Fruit fly (Drosophila melanogaster) whole organism, prepupa: ENCODE data around the gene CG9992.

Experiments
- CG10631 ChIP-seq: fragments of 200-800 bp; sonication (Bioruptor generic); optimal IDR thresholded peaks from 2 replicates; lab custom pipeline; 2016; ENCODE audit warnings: missing biosample characterization, missing genetic modification characterization
- CG10669 ChIP-seq: fragments of 200-800 bp; sonication (Bioruptor generic); optimal IDR thresholded peaks from 3 replicates; lab custom pipeline; 2018; ENCODE audit warnings: missing biosample characterization, mild to moderate bottlenecking, missing genetic modification characterization, moderate library complexity
- CG11294 ChIP-seq: fragments of 200-800 bp; sonication (Bioruptor generic); IDR thresholded peaks from 2 replicates; pipeline ENCODE4 v1.3.6; 2022; ENCODE audit warnings: missing biosample characterization, missing genetic modification characterization
- CG11902 ChIP-seq: fragments of 200-800 bp; sonication (Bioruptor generic); optimal IDR thresholded peaks from 3 replicates; lab custom pipeline; 2016; ENCODE audit warnings: missing biosample characterization, missing genetic modification characterization
- CG15336 ChIP-seq: fragments of 200-800 bp; sonication (Bioruptor generic); IDR thresholded peaks from 2 replicates; pipeline ENCODE4 v1.3.6; 2022; ENCODE audit warnings: missing biosample characterization, missing genetic modification characterization
- CG16779 ChIP-seq: fragments of 200-800 bp; sonication (Bioruptor generic); optimal IDR thresholded peaks from 3 replicates; lab custom pipeline; 2017; ENCODE audit warnings: missing biosample characterization, mild to moderate bottlenecking, missing genetic modification characterization
- CG3032 ChIP-seq: fragments of 200-800 bp; optimal IDR thresholded peaks from 2 replicates; lab custom pipeline; 2019; ENCODE audit warnings: missing biosample characterization, mild to moderate bottlenecking, missing genetic modification characterization, moderate library complexity
- CG31627 ChIP-seq: fragments of 200-800 bp; sonication (Bioruptor generic); optimal IDR thresholded peaks from 3 replicates; lab custom pipeline; 2016; ENCODE audit warnings: missing biosample characterization, missing genetic modification characterization
- CG32006 ChIP-seq: fragments of 200-800 bp; sonication (Bioruptor generic); optimal IDR thresholded peaks from 3 replicates; lab custom pipeline; 2017; ENCODE audit warnings: missing biosample characterization, mild to moderate bottlenecking, missing genetic modification characterization
- CG34406 ChIP-seq: fragments of 200-800 bp; sonication (Bioruptor generic); optimal IDR thresholded peaks from 3 replicates; lab custom pipeline; 2016; ENCODE audit warnings: missing biosample characterization, missing genetic modification characterization
- CG3919 ChIP-seq: fragments of 200-800 bp; sonication (Bioruptor generic); optimal IDR thresholded peaks from 3 replicates; lab custom pipeline; 2016; ENCODE audit warnings: missing biosample characterization, missing genetic modification characterization
- CG6163 ChIP-seq: fragments of 200-800 bp; sonication (Bioruptor generic); IDR thresholded peaks from 3 replicates; pipeline ENCODE4 v1.3.6; 2022; ENCODE audit warnings: missing biosample characterization, missing genetic modification characterization
- CG6276 ChIP-seq: fragments of 200-800 bp; sonication (Bioruptor generic); optimal IDR thresholded peaks from 2 replicates; lab custom pipeline; 2017; ENCODE audit warnings: missing biosample characterization, mild to moderate bottlenecking, missing genetic modification characterization
- CG6792 ChIP-seq: fragments of 200-800 bp; sonication (Bioruptor generic); optimal IDR thresholded peaks from 3 replicates; lab custom pipeline; 2016; ENCODE audit warnings: missing biosample characterization, missing genetic modification characterization
- CG6808 ChIP-seq: fragments of 200-800 bp; sonication (Bioruptor generic); optimal IDR thresholded peaks from 3 replicates; lab custom pipeline; 2017; ENCODE audit warnings: missing biosample characterization, missing genetic modification characterization, mild to moderate bottlenecking, moderate library complexity, missing genetic modification reagents
- CG6854 ChIP-seq: fragments of 200-800 bp; sonication (Bioruptor generic); optimal IDR thresholded peaks from 2 replicates; lab custom pipeline; 2017; ENCODE audit warnings: missing biosample characterization, mild to moderate bottlenecking, missing genetic modification characterization
- CG7368 ChIP-seq: fragments of 200-800 bp; sonication (Bioruptor generic); optimal IDR thresholded peaks from 3 replicates; lab custom pipeline; 2016; ENCODE audit warnings: missing biosample characterization, missing genetic modification characterization
- CG8119 ChIP-seq: fragments of 200-800 bp; sonication (Bioruptor generic); IDR thresholded peaks from 3 replicates; pipeline ENCODE4 v1.3.6; 2022; ENCODE audit warnings: missing biosample characterization, missing genetic modification characterization
- CG8319 ChIP-seq: fragments of 200-800 bp; sonication (Bioruptor generic); optimal IDR thresholded peaks from 3 replicates; lab custom pipeline; 2016; ENCODE audit warnings: missing biosample characterization, missing genetic modification characterization
- CG9139 ChIP-seq: fragments of 200-800 bp; sonication (Bioruptor generic); optimal IDR thresholded peaks from 3 replicates; lab custom pipeline; 2017; ENCODE audit warnings: missing biosample characterization, mild to moderate bottlenecking, missing genetic modification characterization
- Eip75B ChIP-seq: fragments of 200-800 bp; sonication (Bioruptor generic); optimal IDR thresholded peaks from 3 replicates; lab custom pipeline; 2016; ENCODE audit warnings: missing biosample characterization, missing genetic modification characterization
- Eip78C ChIP-seq: fragments of 200-800 bp; sonication (Bioruptor generic); peaks from one replicate; lab custom pipeline; 2016; ENCODE audit warnings: missing biosample characterization, missing genetic modification characterization
- Eip93F ChIP-seq: fragments of 200-800 bp; sonication (Bioruptor generic); optimal IDR thresholded peaks from 2 replicates; lab custom pipeline; 2016; ENCODE audit warnings: missing biosample characterization, mild to moderate bottlenecking, missing genetic modification characterization
- Hr38 ChIP-seq: sonication (Bioruptor generic); optimal IDR thresholded peaks from 2 replicates; lab custom pipeline; 2016; ENCODE audit warnings: missing biosample characterization, missing genetic modification characterization
- Hr39 ChIP-seq: fragments of 200-800 bp; sonication (Bioruptor generic); optimal IDR thresholded peaks from 2 replicates; lab custom pipeline; 2016; ENCODE audit warnings: missing biosample characterization, missing genetic modification characterization
- Hr4 ChIP-seq: fragments of 200-800 bp; sonication (Bioruptor generic); optimal IDR thresholded peaks from 3 replicates; lab custom pipeline; 2016; ENCODE audit warnings: missing biosample characterization, missing genetic modification characterization
- OdsH ChIP-seq: fragments of 200-800 bp; sonication (Bioruptor generic); optimal IDR thresholded peaks from 3 replicates; lab custom pipeline; 2016; ENCODE audit warnings: missing biosample characterization, missing genetic modification characterization
- Sox15 ChIP-seq: fragments of 200-800 bp; sonication (Bioruptor generic); optimal IDR thresholded peaks from 3 replicates; lab custom pipeline; 2016; ENCODE audit warnings: missing biosample characterization, missing genetic modification characterization
- achi ChIP-seq: fragments of 200-800 bp; sonication (Bioruptor generic); optimal IDR thresholded peaks from 3 replicates; lab custom pipeline; 2016; ENCODE audit warnings: missing biosample characterization, missing genetic modification characterization
- acj6 ChIP-seq: fragments of 200-800 bp; sonication (Bioruptor generic); optimal IDR thresholded peaks from 3 replicates; lab custom pipeline; 2016; ENCODE audit warnings: missing biosample characterization, missing genetic modification characterization
- dsx ChIP-seq: fragments of 200-800 bp; optimal IDR thresholded peaks from 3 replicates; lab custom pipeline; 2019; ENCODE audit warnings: missing biosample characterization, mild to moderate bottlenecking, missing genetic modification characterization, moderate library complexity; ENCODE audit not compliant: poor library complexity, severe bottlenecking
- eg ChIP-seq: fragments of 200-800 bp; sonication (Bioruptor generic); IDR thresholded peaks from 3 replicates; pipeline ENCODE4 v1.3.6; 2022; ENCODE audit warnings: missing biosample characterization, missing genetic modification characterization
- esn ChIP-seq: fragments of 200-800 bp; sonication (Bioruptor generic); optimal IDR thresholded peaks from 2 replicates; lab custom pipeline; 2016; ENCODE audit warnings: missing biosample characterization, mild to moderate bottlenecking, missing genetic modification characterization, moderate library complexity
- fd59A ChIP-seq: fragments of 200-800 bp; sonication (Bioruptor generic); optimal IDR thresholded peaks from 2 replicates; lab custom pipeline; 2017; ENCODE audit warnings: missing biosample characterization, mild to moderate bottlenecking, missing genetic modification characterization, missing genetic modification reagents
- fd85E ChIP-seq: fragments of 200-800 bp; sonication (Bioruptor generic); optimal IDR thresholded peaks from 3 replicates; lab custom pipeline; 2016; ENCODE audit warnings: missing biosample characterization, missing genetic modification characterization
- fkh ChIP-seq: fragments of 200-800 bp; sonication (Bioruptor generic); optimal IDR thresholded peaks from 3 replicates; lab custom pipeline; 2017; ENCODE audit warnings: missing biosample characterization, mild to moderate bottlenecking, missing genetic modification characterization, moderate library complexity
- lz ChIP-seq: fragments of 200-800 bp; sonication (Bioruptor generic); optimal IDR thresholded peaks from 3 replicates; lab custom pipeline; 2016; ENCODE audit warnings: missing biosample characterization, missing genetic modification characterization
- net ChIP-seq: fragments of 200-800 bp; sonication (Bioruptor generic); optimal IDR thresholded peaks from 3 replicates; lab custom pipeline; 2016; ENCODE audit warnings: missing biosample characterization, missing genetic modification characterization
- salr ChIP-seq, 2 experiments: fragments of 200-800 bp; sonication (Bioruptor generic); optimal IDR thresholded peaks; 3 replicates each; lab custom pipeline; 2016 to 2018; ENCODE audit warnings: missing biosample characterization in 2 of 2, missing genetic modification characterization in 2 of 2, mild to moderate bottlenecking in 1 of 2
- spab ChIP-seq: fragments of 200-800 bp; sonication (Bioruptor generic); optimal IDR thresholded peaks from 2 replicates; lab custom pipeline; 2017; ENCODE audit warnings: missing biosample characterization, mild to moderate bottlenecking, missing genetic modification characterization, missing genetic modification reagents
- ss ChIP-seq, 2 experiments: fragments of 200-800 bp; sonication (Bioruptor generic); optimal IDR thresholded peaks; 2 replicates in 1 of 2; 3 replicates in 1 of 2; lab custom pipeline; 2017 to 2018; ENCODE audit warnings: mild to moderate bottlenecking in 2 of 2, missing biosample characterization in 2 of 2, missing genetic modification characterization in 2 of 2, moderate library complexity in 1 of 2
- svp ChIP-seq: fragments of 200-800 bp; sonication (Bioruptor generic); peaks from one replicate; lab custom pipeline; 2016; ENCODE audit warnings: missing biosample characterization, missing genetic modification characterization
- vri ChIP-seq: fragments of 200-800 bp; sonication (Bioruptor generic); optimal IDR thresholded peaks from 3 replicates; lab custom pipeline; 2016; ENCODE audit warnings: missing biosample characterization, mild to moderate bottlenecking, missing genetic modification characterization

CG9992 gene

DNA sequence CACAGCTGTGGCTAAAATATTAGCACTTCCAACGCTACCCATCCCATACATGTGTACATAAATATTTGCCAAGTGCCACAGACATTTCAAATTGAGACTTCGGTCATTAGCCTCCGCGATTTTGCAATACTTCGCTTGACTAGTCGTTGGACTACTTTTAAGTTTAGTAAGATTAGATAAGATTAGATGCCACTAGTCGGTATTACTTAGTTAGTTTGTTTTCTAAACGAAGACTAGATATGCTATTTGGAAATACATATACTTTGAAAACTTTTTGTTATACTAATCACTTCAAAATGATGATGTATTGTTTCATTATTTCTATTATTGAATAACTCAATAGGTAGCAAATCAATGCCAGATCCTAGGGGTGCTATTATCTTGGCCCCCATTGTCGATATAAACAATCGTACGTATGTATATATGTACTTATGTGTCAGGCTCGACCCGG lies 1.3 kb upstream of the CG9992 start (continued):
- TF ChIP-seq CG6163 (GFP tag; lab: Robert Waterston, UW) (no peak), CG6792 (peak; percentile 37), Sox15 (no peak), CG10631 (peak; percentile 53), CG6854 (GFP tag; lab: Kevin White, UChicago) (no peak), spab (GFP tag; lab: Kevin White, UChicago) (no peak), fd59A (peak; percentile 14), Eip93F (GFP tag; lab: Kevin White, UChicago) (no peak), CG3919 (no peak), CG10669 (peak; percentile 17), dsx (GFP tag; lab: Kevin White, UChicago) (no peak), acj6 (GFP tag; lab: Kevin White, UChicago) (no peak), CG9139 (GFP tag; lab: Kevin White, UChicago) (no peak), CG6276 (GFP tag; lab: Kevin White, UChicago) (peak; percentile 58)

DNA sequence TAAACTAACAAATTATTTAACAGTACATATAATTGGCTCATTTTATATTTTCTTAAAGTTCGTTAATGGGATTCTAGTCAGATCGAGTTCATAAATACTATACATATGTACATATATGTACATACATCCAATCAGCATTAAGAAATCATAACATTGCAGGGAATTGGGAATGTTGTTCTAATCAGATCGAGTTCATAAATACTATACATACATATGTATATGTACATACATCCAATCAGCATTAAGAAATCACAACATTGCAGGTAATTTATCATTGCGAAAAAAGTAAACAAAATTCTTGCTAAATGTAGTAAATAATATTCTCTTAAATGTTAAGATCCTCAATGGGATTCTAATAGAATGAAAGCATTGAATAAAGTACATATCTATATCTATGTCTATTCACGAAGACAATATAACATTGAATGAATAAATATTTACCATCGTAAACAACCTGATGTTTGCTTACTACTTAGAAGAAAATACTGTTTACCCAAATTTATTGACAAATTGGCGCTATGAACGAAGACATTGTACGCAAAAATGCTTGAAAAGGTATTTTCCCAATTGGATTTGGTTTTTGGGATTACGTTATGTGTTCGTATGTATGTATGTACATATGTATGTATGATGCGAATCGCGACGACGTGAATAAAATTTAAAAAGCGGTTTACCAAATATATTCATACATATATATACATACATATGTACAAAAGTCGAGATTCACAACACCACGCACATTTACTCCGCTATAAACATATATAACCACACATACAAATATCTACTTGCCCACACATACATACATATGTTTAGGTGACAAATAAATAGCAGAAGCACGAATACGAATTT lies 817 bp downstream of the CG9992 start:
- TF ChIP-seq CG11294 (GFP tag; lab: Robert Waterston, UW) = no peak
- TF ChIP-seq CG34406 (GFP tag; lab: Kevin White, UChicago) = no peak
- no peak for TF ChIP-seq Hr39 (GFP tag; lab: Kevin White, UChicago)
- TF ChIP-seq fkh (GFP tag; lab: Kevin White, UChicago) = peak; percentile 86
- TF ChIP-seq CG32006 (GFP tag; lab: Kevin White, UChicago) = no peak
- no peak for TF ChIP-seq esn
- no peak for TF ChIP-seq achi (GFP tag; lab: Kevin White, UChicago)
- peak; percentile 62 for TF ChIP-seq Eip78C (GFP tag; lab: Kevin White, UChicago)
- no peak for TF ChIP-seq acj6 (GFP tag; lab: Kevin White, UChicago)
- no peak for TF ChIP-seq CG6276 (GFP tag; lab: Kevin White, UChicago)
- TF ChIP-seq Hr38 (GFP tag; lab: Kevin White, UChicago) = no peak
- TF ChIP-seq CG8319 (GFP tag; lab: Kevin White, UChicago) = no peak
- TF ChIP-seq CG7368 (GFP tag; lab: Kevin White, UChicago) = no peak
- peak; percentile 14; the same call in 1 of the 2 replicates for TF ChIP-seq CG15336 (GFP tag; lab: Robert Waterston, UW)

DNA sequence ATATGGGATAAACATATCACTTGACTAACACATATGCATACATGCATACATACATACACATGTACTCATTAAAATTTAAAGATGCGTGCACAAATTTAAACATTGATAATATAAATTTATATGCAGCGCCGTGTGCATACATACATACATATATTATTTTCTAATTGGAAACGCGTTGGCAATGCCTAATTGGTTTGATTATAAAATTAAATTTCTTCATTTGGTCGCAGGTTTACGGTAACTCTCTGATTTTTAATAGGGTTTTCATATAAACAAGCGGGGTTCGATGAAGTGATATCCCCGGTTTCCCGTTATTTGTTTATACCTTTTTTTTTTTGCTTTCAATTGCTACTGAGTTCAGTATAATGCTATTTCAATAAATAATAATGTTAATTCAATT lies 10.6 kb downstream of the CG9992 start:
- no peak for TF ChIP-seq svp
- no peak for TF ChIP-seq CG34406 (GFP tag; lab: Kevin White, UChicago)
- TF ChIP-seq ss (GFP tag; optimal IDR thresholded peaks at IDR 0.05; lab: Kevin White, UChicago) = no peak
- no peak for TF ChIP-seq vri (GFP tag; lab: Kevin White, UChicago)
- TF ChIP-seq Hr4 = no peak
- TF ChIP-seq spab (GFP tag; lab: Kevin White, UChicago) = no peak

DNA sequence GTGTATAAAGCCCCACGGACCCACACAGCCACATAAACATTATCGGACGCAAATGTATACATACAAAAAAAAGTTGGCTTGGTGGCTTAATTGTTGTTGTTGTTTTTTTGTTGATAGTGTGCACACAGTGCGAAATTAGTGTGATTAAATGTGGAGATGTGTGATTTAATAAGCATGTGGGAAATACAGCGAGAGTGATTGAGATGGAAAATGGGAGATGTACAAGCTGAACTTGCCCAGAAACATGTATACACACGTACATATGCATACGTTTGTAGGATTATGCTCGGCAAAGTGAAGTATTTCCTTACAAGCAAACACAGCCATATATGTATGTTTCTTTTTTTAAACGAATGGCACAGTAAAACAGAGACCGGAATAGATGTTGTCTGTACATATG lies 11.2 kb downstream of the CG9992 start:
- TF ChIP-seq CG16779 = no peak
- TF ChIP-seq CG10631 = no peak
- TF ChIP-seq Eip93F (GFP tag; lab: Kevin White, UChicago) = no peak
- TF ChIP-seq CG11902 = no peak
- no peak for TF ChIP-seq fd85E (GFP tag; lab: Kevin White, UChicago)
- TF ChIP-seq CG8319 (GFP tag; lab: Kevin White, UChicago) = no peak
- no peak for TF ChIP-seq CG9139 (GFP tag; lab: Kevin White, UChicago)
- no peak; the same call in 2 of the 3 replicates for TF ChIP-seq eg (GFP tag; lab: Robert Waterston, UW)
- peak; percentile 5 for TF ChIP-seq vri (GFP tag; lab: Kevin White, UChicago)
- TF ChIP-seq net (GFP tag; lab: Kevin White, UChicago) = no peak
- peak; percentile 28 for TF ChIP-seq CG3032
- TF ChIP-seq CG6854 (GFP tag; lab: Kevin White, UChicago) = no peak
- TF ChIP-seq CG15336 (GFP tag; lab: Robert Waterston, UW) = peak; percentile 66
- no peak for TF ChIP-seq CG6808 (GFP tag; lab: Kevin White, UChicago)
- peak; percentile 39 for TF ChIP-seq Hr4
- no peak for TF ChIP-seq OdsH (GFP tag; lab: Kevin White, UChicago)
- TF ChIP-seq CG34406 (GFP tag; lab: Kevin White, UChicago) = no peak
- TF ChIP-seq CG3919 = no peak
- no peak for TF ChIP-seq ss (GFP tag; optimal IDR thresholded peaks at IDR 0.05; lab: Kevin White, UChicago)
- no peak for TF ChIP-seq Eip75B (GFP tag; lab: Kevin White, UChicago)
- TF ChIP-seq CG31627 (GFP tag; lab: Kevin White, UChicago) = no peak
- TF ChIP-seq CG8119 (GFP tag; lab: Robert Waterston, UW) = peak; percentile 45; the same call in 1 of the 3 replicates
- no peak for TF ChIP-seq lz (GFP tag; lab: Kevin White, UChicago)
- no peak for TF ChIP-seq salr (GFP tag; optimal IDR thresholded peaks at IDR 0.05; lab: Kevin White, UChicago)
